Fruit fly (Drosophila melanogaster): ENCODE data around the gene Fad2.

Gene Fad2

dm6 chr3L:10977438-10977837 lies 45.9 kb upstream of the Fad2 start (continued):
- TF ChIP-seq GATAd (GFP tag; optimal IDR thresholded peaks at IDR 0.05) (no peak), Rel (GFP tag; optimal IDR thresholded peaks at IDR 0.05) (no peak), Rel (tag; optimal IDR thresholded peaks at IDR 0.05) (peak; percentile 22)

dm6 chr3L:10984557-10984956 lies 38.8 kb upstream of the Fad2 start:
- TF ChIP-seq Dfd (GFP tag; optimal IDR thresholded peaks at IDR 0.05) (peak; percentile 91), HLH106 (tag; optimal IDR thresholded peaks at IDR 0.05) (no peak)

- no peak for TF ChIP-seq sv (GFP tag; optimal IDR thresholded peaks at IDR 0.05)
- TF ChIP-seq Hr78 (GFP tag; optimal IDR thresholded peaks at IDR 0.05) = no peak
- no peak for TF ChIP-seq Abd-B (GFP tag; optimal IDR thresholded peaks at IDR 0.05)
- no peak for TF ChIP-seq jim (GFP tag; optimal IDR thresholded peaks at IDR 0.05)
- no peak for TF ChIP-seq lola (GFP tag; optimal IDR thresholded peaks at IDR 0.05)
- TF ChIP-seq Dif (GFP tag; optimal IDR thresholded peaks at IDR 0.05; ENCODE audit: partially characterized antibody) = no peak
- TF ChIP-seq Rel (GFP tag; optimal IDR thresholded peaks at IDR 0.05) = no peak
- no peak for TF ChIP-seq Rel (tag; optimal IDR thresholded peaks at IDR 0.05)
- no peak for TF ChIP-seq foxo (GFP tag; optimal IDR thresholded peaks at IDR 0.05)
- TF ChIP-seq usp (GFP tag; optimal IDR thresholded peaks at IDR 0.05) = no peak
- TF ChIP-seq Jra (GFP tag; optimal IDR thresholded peaks at IDR 0.05) = no peak
- TF ChIP-seq woc (GFP tag; optimal IDR thresholded peaks at IDR 0.05) = no peak
- TF ChIP-seq pan (optimal IDR thresholded peaks at IDR 0.05) = no peak
- no peak for TF ChIP-seq CG9705 (GFP tag; optimal IDR thresholded peaks at IDR 0.05)
- no peak for TF ChIP-seq dmrt93B (GFP tag; optimal IDR thresholded peaks at IDR 0.05)
- TF ChIP-seq fru (GFP tag; optimal IDR thresholded peaks at IDR 0.05) = no peak
- TF ChIP-seq brk (GFP tag; optimal IDR thresholded peaks at IDR 0.05) = no peak
- no peak for TF ChIP-seq Vsx2 (GFP tag; optimal IDR thresholded peaks at IDR 0.05; ENCODE audit: partially characterized antibody)
- no peak for TF ChIP-seq sage (GFP tag; optimal IDR thresholded peaks at IDR 0.05)
- TF ChIP-seq Hr83 (GFP tag; optimal IDR thresholded peaks at IDR 0.05; ENCODE audit: poor library complexity, severe bottlenecking) = no peak
- no peak for TF ChIP-seq OdsH (GFP tag; optimal IDR thresholded peaks at IDR 0.05)
Observed at dm6 chr3L:10985592-10985991, 37.7 kb upstream of the Fad2 start.

dm6 chr3L:10986613-10987012 lies 36.7 kb upstream of the Fad2 start:
- TF ChIP-seq jim (GFP tag; optimal IDR thresholded peaks at IDR 0.05) (no peak), pan (optimal IDR thresholded peaks at IDR 0.05) (no peak), CG32264 (GFP tag; optimal IDR thresholded peaks at IDR 0.05) (no peak), Hr83 (GFP tag; optimal IDR thresholded peaks at IDR 0.05; ENCODE audit: poor library complexity, severe bottlenecking) (no peak), usp (GFP tag; optimal IDR thresholded peaks at IDR 0.05) (no peak), ey (GFP tag; optimal IDR thresholded peaks at IDR 0.05) (no peak), GATAd (GFP tag; optimal IDR thresholded peaks at IDR 0.05) (no peak), Jra (GFP tag; optimal IDR thresholded peaks at IDR 0.05) (no peak), Myc (optimal IDR thresholded peaks at IDR 0.05) (no peak), psq (GFP tag; optimal IDR thresholded peaks at IDR 0.05) (no peak)

dm6 chr3L:10988559-10988958 lies 34.8 kb upstream of the Fad2 start:
- no peak for TF ChIP-seq GATAd (GFP tag; optimal IDR thresholded peaks at IDR 0.05)
- no peak for TF ChIP-seq foxo (GFP tag; optimal IDR thresholded peaks at IDR 0.05)
- no peak for TF ChIP-seq rgr (GFP tag; optimal IDR thresholded peaks at IDR 0.05)
- TF ChIP-seq br (GFP tag; optimal IDR thresholded peaks at IDR 0.05) = no peak
- no peak for TF ChIP-seq HLH106 (tag; optimal IDR thresholded peaks at IDR 0.05)
- TF ChIP-seq Jra (GFP tag; optimal IDR thresholded peaks at IDR 0.05) = no peak
- TF ChIP-seq CG32264 (GFP tag; optimal IDR thresholded peaks at IDR 0.05) = no peak
- TF ChIP-seq sv (GFP tag; optimal IDR thresholded peaks at IDR 0.05) = no peak
- no peak for TF ChIP-seq CG9705 (GFP tag; optimal IDR thresholded peaks at IDR 0.05)
- no peak for TF ChIP-seq OdsH (GFP tag; optimal IDR thresholded peaks at IDR 0.05)
- no peak for TF ChIP-seq tai (GFP tag; optimal IDR thresholded peaks at IDR 0.05)

- TF ChIP-seq CG32264 (GFP tag; optimal IDR thresholded peaks at IDR 0.05) (no peak), foxo (GFP tag; optimal IDR thresholded peaks at IDR 0.05) (no peak), fru (GFP tag; optimal IDR thresholded peaks at IDR 0.05) (no peak), tai (GFP tag; optimal IDR thresholded peaks at IDR 0.05) (no peak), psq (GFP tag; optimal IDR thresholded peaks at IDR 0.05) (no peak), Abd-B (GFP tag; optimal IDR thresholded peaks at IDR 0.05) (no peak), pan (optimal IDR thresholded peaks at IDR 0.05) (no peak), rgr (GFP tag; optimal IDR thresholded peaks at IDR 0.05) (no peak), Hr83 (GFP tag; optimal IDR thresholded peaks at IDR 0.05; ENCODE audit: poor library complexity, severe bottlenecking) (no peak), h (GFP tag; optimal IDR thresholded peaks at IDR 0.05) (no peak), N (GFP tag; optimal IDR thresholded peaks at IDR 0.05) (no peak), Hnf4 (GFP tag; optimal IDR thresholded peaks at IDR 0.05) (no peak), HLH106 (tag; optimal IDR thresholded peaks at IDR 0.05) (no peak)
Observed at dm6 chr3L:10989305-10989704, 34.0 kb upstream of the Fad2 start.

Data from whole organism, wandering third instar larva.